Fruit fly (Drosophila melanogaster): ENCODE data around the gene CG14957.
A peak's percentile ranks its signal among the peaks of the same experiment; 100 is the strongest.

Gene CG14957

dm6 chr3L:3149060-3149872 is 38.1 kb upstream of the CG14957 start:
- TF ChIP-seq CG12768 (GFP tag; optimal IDR thresholded peaks at IDR 0.05): peak; percentile 82
- TF ChIP-seq CG7045 (GFP tag; optimal IDR thresholded peaks at IDR 0.05): peak; percentile 25
- no peak for TF ChIP-seq kay (GFP tag; ENCODE audit: borderline replicate concordance)
- TF ChIP-seq CG7101 (tag; optimal IDR thresholded peaks at IDR 0.05): peak; percentile 9
- no peak for TF ChIP-seq Crg-1 (GFP tag; optimal IDR thresholded peaks at IDR 0.05)
- TF ChIP-seq tj (GFP tag; optimal IDR thresholded peaks at IDR 0.05): peak; percentile 49
- TF ChIP-seq CG11617 (GFP tag; optimal IDR thresholded peaks at IDR 0.05): peak; percentile 54
- no peak for TF ChIP-seq cnc (optimal IDR thresholded peaks at IDR 0.05)
- peak; percentile 77 for TF ChIP-seq Mnt (GFP tag; optimal IDR thresholded peaks at IDR 0.05)
- TF ChIP-seq Clk (GFP tag; optimal IDR thresholded peaks at IDR 0.05): peak; percentile 47
- peak; percentile 94 for TF ChIP-seq cic (GFP tag; optimal IDR thresholded peaks at IDR 0.05)

- no peak for TF ChIP-seq Mnt (GFP tag; optimal IDR thresholded peaks at IDR 0.05)
- no peak for TF ChIP-seq CG7101 (tag; optimal IDR thresholded peaks at IDR 0.05)
- TF ChIP-seq toe (GFP tag; optimal IDR thresholded peaks at IDR 0.05): no peak
- no peak for TF ChIP-seq CG5204 (GFP tag; optimal IDR thresholded peaks at IDR 0.05)
- no peak for TF ChIP-seq CG11617 (GFP tag; optimal IDR thresholded peaks at IDR 0.05)
- no peak for TF ChIP-seq tj (GFP tag; optimal IDR thresholded peaks at IDR 0.05)
- no peak for TF ChIP-seq kay (GFP tag; ENCODE audit: borderline replicate concordance)
- TF ChIP-seq CG7045 (GFP tag; optimal IDR thresholded peaks at IDR 0.05): no peak
These were observed 37.0 kb upstream of the CG14957 start for dm6 chr3L:3150376-3150775.

- TF ChIP-seq Hr96 (GFP tag; optimal IDR thresholded peaks at IDR 0.05): no peak
- TF ChIP-seq CG7101 (tag; optimal IDR thresholded peaks at IDR 0.05): no peak
- TF ChIP-seq bab1 (GFP tag; optimal IDR thresholded peaks at IDR 0.05): no peak
These were observed 29.7 kb upstream of the CG14957 start for dm6 chr3L:3157651-3158050.

- TF ChIP-seq CG12768 (GFP tag; optimal IDR thresholded peaks at IDR 0.05) (no peak), cic (GFP tag; optimal IDR thresholded peaks at IDR 0.05) (no peak), toe (GFP tag; optimal IDR thresholded peaks at IDR 0.05) (no peak), CG7045 (GFP tag; optimal IDR thresholded peaks at IDR 0.05) (no peak), kay (GFP tag; ENCODE audit: borderline replicate concordance) (no peak), tj (GFP tag; optimal IDR thresholded peaks at IDR 0.05) (peak; percentile 15), CG7101 (tag; optimal IDR thresholded peaks at IDR 0.05) (peak; percentile 34), Crg-1 (GFP tag; optimal IDR thresholded peaks at IDR 0.05) (peak; percentile 31), CG14711 (tag; optimal IDR thresholded peaks at IDR 0.05) (peak; percentile 94), CG1620 (GFP tag; optimal IDR thresholded peaks at IDR 0.05) (peak; percentile 29), ovo (GFP tag; optimal IDR thresholded peaks at IDR 0.05) (no peak), CG11617 (GFP tag; optimal IDR thresholded peaks at IDR 0.05) (peak; percentile 53), Hr96 (GFP tag; optimal IDR thresholded peaks at IDR 0.05) (no peak)
These were observed 27.8 kb upstream of the CG14957 start, which contains the start of the genes ND-30 and CG15812 for dm6 chr3L:3159309-3160194. TSS of gene ND-30 (minus strand) at chr3L:3159578. TSS of gene CG15812 (plus strand) at chr3L:3159991.

dm6 chr3L:3161968-3162367 is 25.4 kb upstream of the CG14957 start, which contains the start of gene rasp:
TSS of gene rasp (plus strand) at chr3L:3162180.
- TF ChIP-seq CG12768 (GFP tag; optimal IDR thresholded peaks at IDR 0.05): no peak
- no peak for TF ChIP-seq pad (GFP tag; optimal IDR thresholded peaks at IDR 0.05)
- no peak for TF ChIP-seq Mnt (GFP tag; optimal IDR thresholded peaks at IDR 0.05)
- no peak for TF ChIP-seq CG7045 (GFP tag; optimal IDR thresholded peaks at IDR 0.05)
- no peak for TF ChIP-seq CG14711 (tag; optimal IDR thresholded peaks at IDR 0.05)
- TF ChIP-seq CG1620 (GFP tag; optimal IDR thresholded peaks at IDR 0.05): no peak
- TF ChIP-seq CG11617 (GFP tag; optimal IDR thresholded peaks at IDR 0.05): no peak
- no peak for TF ChIP-seq CG7101 (tag; optimal IDR thresholded peaks at IDR 0.05)
- no peak for TF ChIP-seq cic (GFP tag; optimal IDR thresholded peaks at IDR 0.05)
- no peak for TF ChIP-seq Crg-1 (GFP tag; optimal IDR thresholded peaks at IDR 0.05)
- no peak for TF ChIP-seq ovo (GFP tag; optimal IDR thresholded peaks at IDR 0.05)
- TF ChIP-seq bab1 (GFP tag; optimal IDR thresholded peaks at IDR 0.05): no peak
- no peak for TF ChIP-seq CG5204 (GFP tag; optimal IDR thresholded peaks at IDR 0.05)
- no peak for TF ChIP-seq toe (GFP tag; optimal IDR thresholded peaks at IDR 0.05)
- no peak for TF ChIP-seq Hr96 (GFP tag; optimal IDR thresholded peaks at IDR 0.05)

- TF ChIP-seq toe (GFP tag; optimal IDR thresholded peaks at IDR 0.05): no peak
- no peak for TF ChIP-seq CG14711 (tag; optimal IDR thresholded peaks at IDR 0.05)
- TF ChIP-seq pad (GFP tag; optimal IDR thresholded peaks at IDR 0.05): no peak
- no peak for TF ChIP-seq tj (GFP tag; optimal IDR thresholded peaks at IDR 0.05)
- no peak for TF ChIP-seq Hr96 (GFP tag; optimal IDR thresholded peaks at IDR 0.05)
- no peak for TF ChIP-seq Crg-1 (GFP tag; optimal IDR thresholded peaks at IDR 0.05)
- no peak for TF ChIP-seq CG7101 (tag; optimal IDR thresholded peaks at IDR 0.05)
- TF ChIP-seq CG1620 (GFP tag; optimal IDR thresholded peaks at IDR 0.05): no peak
- no peak for TF ChIP-seq CG5204 (GFP tag; optimal IDR thresholded peaks at IDR 0.05)
- no peak for TF ChIP-seq cic (GFP tag; optimal IDR thresholded peaks at IDR 0.05)
- TF ChIP-seq bab1 (GFP tag; optimal IDR thresholded peaks at IDR 0.05): no peak
- no peak for TF ChIP-seq CG7045 (GFP tag; optimal IDR thresholded peaks at IDR 0.05)
- TF ChIP-seq CG12768 (GFP tag; optimal IDR thresholded peaks at IDR 0.05): no peak
- TF ChIP-seq cnc (optimal IDR thresholded peaks at IDR 0.05): no peak
- TF ChIP-seq CG11617 (GFP tag; optimal IDR thresholded peaks at IDR 0.05): no peak
- no peak for TF ChIP-seq Mnt (GFP tag; optimal IDR thresholded peaks at IDR 0.05)
- TF ChIP-seq Clk (GFP tag; optimal IDR thresholded peaks at IDR 0.05): no peak
- no peak for TF ChIP-seq ovo (GFP tag; optimal IDR thresholded peaks at IDR 0.05)
- TF ChIP-seq CG33017 (tag; optimal IDR thresholded peaks at IDR 0.05): no peak
These were observed 24.8 kb upstream of the CG14957 start for dm6 chr3L:3162584-3162983.

Measured in whole organism, adult.